Worm (Caenorhabditis elegans) whole organism, L1 larva: ENCODE measurements around the gene pole-2.

Experiments used
- ces-1 ChIP-seq: fragments of 150-350 bp; optimal IDR thresholded peaks from 2 replicates; lab custom pipeline; 2014; ENCODE audit warnings: missing biosample characterization, missing genetic modification reagents, missing genetic modification characterization
- dpl-1 ChIP-seq, 3 experiments: fragments of 150-350 bp in 2 of 3; sonication (generic microtip) in 1 of 3; optimal IDR thresholded peaks; 2 replicates each; lab custom pipeline; 2014 to 2017; ENCODE audit warnings: missing biosample characterization in 3 of 3, missing genetic modification characterization in 3 of 3, missing genetic modification reagents in 3 of 3
- elt-3 ChIP-seq, 6 experiments: fragments of 150-350 bp in 1 of 6; sonication (generic microtip); optimal IDR thresholded peaks; 2 replicates each; lab custom pipeline; 2017 to 2018; ENCODE audit warnings: missing biosample characterization in 6 of 6, missing genetic modification characterization in 6 of 6, inconsistent platforms in 1 of 6
- ets-5 ChIP-seq: fragments of 200-800 bp; sonication (Bioruptor generic); IDR thresholded peaks from 2 replicates; pipeline ENCODE4 v1.3.6; 2022; ENCODE audit warnings: missing genetic modification characterization, missing compliant biosample characterization
- fkh-8 ChIP-seq: sonication (generic microtip); optimal IDR thresholded peaks from 2 replicates; lab custom pipeline; 2016; ENCODE audit warnings: mild to moderate bottlenecking, missing genetic modification characterization, missing compliant biosample characterization
- lin-39 ChIP-seq: fragments of 150-350 bp; optimal IDR thresholded peaks from 2 replicates; lab custom pipeline; 2014; ENCODE audit warnings: missing biosample characterization, missing genetic modification reagents, missing genetic modification characterization
- nhr-11 ChIP-seq: fragments of 150-350 bp; optimal IDR thresholded peaks from 2 replicates; lab custom pipeline; 2014; ENCODE audit warnings: missing biosample characterization, missing genetic modification characterization
- nhr-237 ChIP-seq: fragments of 150-350 bp; optimal IDR thresholded peaks from 2 replicates; lab custom pipeline; 2014; ENCODE audit warnings: missing biosample characterization, missing genetic modification characterization
- pag-3 ChIP-seq: sonication (generic microtip); optimal IDR thresholded peaks from 2 replicates; lab custom pipeline; 2017; ENCODE audit warnings: missing genetic modification characterization, mild to moderate bottlenecking, missing compliant biosample characterization, antibody characterized with exemption, borderline replicate concordance; ENCODE audit not compliant: insufficient read depth
- tlp-1 ChIP-seq: fragments of 150-350 bp; optimal IDR thresholded peaks from 2 replicates; lab custom pipeline; 2014; ENCODE audit warnings: missing biosample characterization, missing genetic modification characterization
- unc-130 ChIP-seq: fragments of 150-350 bp; optimal IDR thresholded peaks from 2 replicates; lab custom pipeline; 2017; ENCODE audit warnings: missing biosample characterization, missing genetic modification characterization, inconsistent platforms
- unc-86 ChIP-seq: sonication (generic microtip); optimal IDR thresholded peaks from 2 replicates; lab custom pipeline; 2016; ENCODE audit warnings: missing genetic modification characterization, missing compliant biosample characterization
- xbp-1 ChIP-seq: sonication (generic microtip); optimal IDR thresholded peaks from 2 replicates; lab custom pipeline; 2016; ENCODE audit warnings: missing genetic modification characterization, missing compliant biosample characterization

- TF ChIP-seq fkh-8 (tag; lab: Kevin White, UChicago), result no peak
- TF ChIP-seq nhr-11 (tag; lab: Kevin White, UChicago), result no peak
- TF ChIP-seq ets-5 (GFP tag; lab: Robert Waterston, UW), result no peak
- TF ChIP-seq pag-3 (tag; lab: Kevin White, UChicago), result no peak
- no peak for TF ChIP-seq ces-1 (GFP tag; lab: Kevin White, UChicago)
- no peak for TF ChIP-seq dpl-1 (GFP tag; optimal IDR thresholded peaks at IDR 0.05; lab: Kevin White, UChicago)
- TF ChIP-seq nhr-237 (tag; lab: Kevin White, UChicago), result no peak
- TF ChIP-seq unc-86 (tag; lab: Kevin White, UChicago), result no peak
- TF ChIP-seq unc-130 (tag; lab: Kevin White, UChicago), result no peak
- no peak for TF ChIP-seq elt-3 (tag; optimal IDR thresholded peaks at IDR 0.05; lab: Kevin White, UChicago)
- TF ChIP-seq xbp-1 (tag; lab: Kevin White, UChicago), result no peak
- no peak for TF ChIP-seq lin-39 (tag; lab: Kevin White, UChicago)
- no peak for TF ChIP-seq tlp-1
Measured at ce11 chrIV:8638761-8639160, 47.6 kb downstream of the pole-2 start, which contains the start of gene F42A9.9.
